Worm (Caenorhabditis elegans) whole organism, late embryonic: Measurements from ENCODE around the gene vdac-1.

Experiments used
- C38D4.7 ChIP-seq: fragments of 200-800 bp; sonication (Bioruptor generic); optimal IDR thresholded peaks from 2 replicates; lab custom pipeline; 2018; ENCODE audit warnings: mild to moderate bottlenecking, missing genetic modification characterization, moderate library complexity, missing compliant biosample characterization
- K02D7.2 ChIP-seq: sonication (generic microtip); optimal IDR thresholded peaks from 2 replicates; lab custom pipeline; 2017; ENCODE audit warnings: mild to moderate bottlenecking, missing genetic modification characterization, missing compliant biosample characterization
- K09A11.1 ChIP-seq: sonication (generic microtip); optimal IDR thresholded peaks from 2 replicates; lab custom pipeline; 2017; ENCODE audit warnings: antibody characterized with exemption, mild to moderate bottlenecking, missing genetic modification characterization, missing compliant biosample characterization; ENCODE audit not compliant: insufficient read depth
- T23F11.4 ChIP-seq: fragments of 200-800 bp; sonication (Bioruptor generic); optimal IDR thresholded peaks from 2 replicates; lab custom pipeline; 2018; ENCODE audit warnings: mild to moderate bottlenecking, missing genetic modification characterization, missing compliant biosample characterization
- Y22D7AL.16 ChIP-seq: sonication (generic microtip); optimal IDR thresholded peaks from 2 replicates; lab custom pipeline; 2016; ENCODE audit warnings: missing genetic modification characterization, missing compliant biosample characterization
- ahr-1 ChIP-seq: sonication (generic microtip); optimal IDR thresholded peaks from 2 replicates; lab custom pipeline; 2016; ENCODE audit warnings: missing genetic modification characterization, missing compliant biosample characterization
- ama-1 ChIP-seq: fragments of 150-350 bp; optimal IDR thresholded peaks from 2 replicates; lab custom pipeline; 2014
- ceh-14 ChIP-seq: sonication (generic microtip); optimal IDR thresholded peaks from 2 replicates; lab custom pipeline; 2016; ENCODE audit warnings: missing genotype, missing genetic modification characterization, missing compliant biosample characterization
- ceh-18 ChIP-seq: sonication (generic microtip); optimal IDR thresholded peaks from 2 replicates; lab custom pipeline; 2016; ENCODE audit warnings: missing genetic modification characterization, missing compliant biosample characterization
- ceh-2 ChIP-seq: sonication (generic microtip); optimal IDR thresholded peaks from 2 replicates; lab custom pipeline; 2016; ENCODE audit warnings: missing genotype, missing genetic modification characterization, missing compliant biosample characterization
- ceh-22 ChIP-seq: sonication (generic microtip); optimal IDR thresholded peaks from 2 replicates; lab custom pipeline; 2017; ENCODE audit warnings: missing biosample characterization, missing genetic modification characterization
- ceh-24 ChIP-seq: sonication (generic microtip); optimal IDR thresholded peaks from 2 replicates; lab custom pipeline; 2016; ENCODE audit warnings: mild to moderate bottlenecking, missing genetic modification characterization, missing compliant biosample characterization
- ceh-30 ChIP-seq: fragments of 150-350 bp; optimal IDR thresholded peaks from 2 replicates; lab custom pipeline; 2014; ENCODE audit warnings: missing biosample characterization, missing genetic modification characterization
- ceh-31 ChIP-seq: sonication (generic microtip); optimal IDR thresholded peaks from 2 replicates; lab custom pipeline; 2016; ENCODE audit warnings: missing genetic modification characterization, missing compliant biosample characterization
- ceh-45 ChIP-seq: fragments of 200-800 bp; sonication (Bioruptor generic); IDR thresholded peaks from 2 replicates; pipeline ENCODE4 v1.3.6; 2022; ENCODE audit warnings: missing genetic modification reagents, missing genetic modification characterization, missing compliant biosample characterization
- ceh-48 ChIP-seq: sonication (generic microtip); optimal IDR thresholded peaks from 2 replicates; lab custom pipeline; 2016; ENCODE audit warnings: missing genetic modification characterization, inconsistent platforms, missing compliant biosample characterization
- ceh-9 ChIP-seq: sonication (generic microtip); optimal IDR thresholded peaks from 2 replicates; lab custom pipeline; 2016; ENCODE audit warnings: mild to moderate bottlenecking, missing genetic modification characterization, inconsistent platforms, missing compliant biosample characterization
- dmd-4 ChIP-seq: sonication (generic microtip); optimal IDR thresholded peaks from 2 replicates; lab custom pipeline; 2016; ENCODE audit warnings: borderline replicate concordance, missing genetic modification characterization, missing compliant biosample characterization
- dve-1 ChIP-seq: sonication (generic microtip); optimal IDR thresholded peaks from 2 replicates; lab custom pipeline; 2017; ENCODE audit warnings: antibody characterized with exemption, mild to moderate bottlenecking, missing genetic modification characterization, missing compliant biosample characterization
- elt-4 ChIP-seq: sonication (generic microtip); optimal IDR thresholded peaks from 2 replicates; lab custom pipeline; 2016; ENCODE audit warnings: missing genetic modification characterization, missing compliant biosample characterization
- fax-1 ChIP-seq: sonication (generic microtip); optimal IDR thresholded peaks from 2 replicates; lab custom pipeline; 2016; ENCODE audit warnings: missing genotype, missing genetic modification characterization, missing compliant biosample characterization
- fkh-10 ChIP-seq: fragments of 150-350 bp; optimal IDR thresholded peaks from 2 replicates; lab custom pipeline; 2014; ENCODE audit warnings: missing biosample characterization, missing genetic modification reagents, missing genetic modification characterization
- fkh-6 ChIP-seq: sonication (generic microtip); optimal IDR thresholded peaks from 2 replicates; lab custom pipeline; 2016; ENCODE audit warnings: missing genetic modification characterization, missing compliant biosample characterization
- hlh-15 ChIP-seq: sonication (generic microtip); optimal IDR thresholded peaks from 2 replicates; lab custom pipeline; 2016; ENCODE audit warnings: missing genetic modification characterization, missing compliant biosample characterization
- hlh-6 ChIP-seq: sonication (generic microtip); optimal IDR thresholded peaks from 2 replicates; lab custom pipeline; 2016; ENCODE audit warnings: missing genotype, missing genetic modification characterization, missing compliant biosample characterization
- hlh-8 ChIP-seq: sonication (generic microtip); optimal IDR thresholded peaks from 2 replicates; lab custom pipeline; 2016; ENCODE audit warnings: missing genotype, missing genetic modification characterization, missing compliant biosample characterization
- lim-6 ChIP-seq: sonication (generic microtip); optimal IDR thresholded peaks from 2 replicates; lab custom pipeline; 2016; ENCODE audit warnings: missing genetic modification characterization, missing compliant biosample characterization
- mec-3 ChIP-seq: sonication (generic microtip); optimal IDR thresholded peaks from 2 replicates; lab custom pipeline; 2016; ENCODE audit warnings: borderline replicate concordance, missing genetic modification characterization, missing compliant biosample characterization
- nfya-1 ChIP-seq: sonication (generic microtip); optimal IDR thresholded peaks from 2 replicates; lab custom pipeline; 2017; ENCODE audit warnings: missing genetic modification characterization, mild to moderate bottlenecking, missing compliant biosample characterization, antibody characterized with exemption, moderate library complexity
- nhr-11 ChIP-seq: fragments of 150-350 bp; optimal IDR thresholded peaks from 2 replicates; lab custom pipeline; 2014; ENCODE audit warnings: missing biosample characterization, missing genetic modification characterization
- npax-4 ChIP-seq: sonication (generic microtip); optimal IDR thresholded peaks from 2 replicates; lab custom pipeline; 2016; ENCODE audit warnings: missing genetic modification characterization, missing compliant biosample characterization
- pag-3 ChIP-seq: sonication (generic microtip); optimal IDR thresholded peaks from 2 replicates; lab custom pipeline; 2016; ENCODE audit warnings: missing compliant biosample characterization, missing genetic modification characterization, borderline replicate concordance
- pax-1 ChIP-seq: fragments of 150-350 bp; optimal IDR thresholded peaks from 2 replicates; lab custom pipeline; 2014; ENCODE audit warnings: missing biosample characterization, missing genetic modification characterization
- pha-2 ChIP-seq: sonication (generic microtip); optimal IDR thresholded peaks from 2 replicates; lab custom pipeline; 2017; ENCODE audit warnings: mild to moderate bottlenecking, missing genetic modification characterization, missing compliant biosample characterization
- pha-4 ChIP-seq: fragments of 150-350 bp; optimal IDR thresholded peaks from 2 replicates; lab custom pipeline; 2018; ENCODE audit warnings: missing biosample characterization, missing genetic modification reagents, missing genetic modification characterization
- pqm-1 ChIP-seq: sonication (generic microtip); optimal IDR thresholded peaks from 2 replicates; lab custom pipeline; 2016; ENCODE audit warnings: missing genetic modification characterization, missing compliant biosample characterization
- rnt-1 ChIP-seq: sonication (generic microtip); optimal IDR thresholded peaks from 2 replicates; lab custom pipeline; 2016; ENCODE audit warnings: missing genetic modification characterization, missing compliant biosample characterization
- sdc-2 ChIP-seq: sonication (generic microtip); optimal IDR thresholded peaks from 2 replicates; lab custom pipeline; 2016; ENCODE audit warnings: missing genotype, missing genetic modification characterization, missing compliant biosample characterization
- sox-4 ChIP-seq: sonication (generic microtip); optimal IDR thresholded peaks from 2 replicates; lab custom pipeline; 2017; ENCODE audit warnings: mild to moderate bottlenecking, missing genetic modification characterization, inconsistent platforms, missing compliant biosample characterization
- syd-9 ChIP-seq: sonication (generic microtip); optimal IDR thresholded peaks from 2 replicates; lab custom pipeline; 2016; ENCODE audit warnings: mild to moderate bottlenecking, missing genetic modification characterization, moderate library complexity, missing compliant biosample characterization
- tbx-2 ChIP-seq: sonication (generic microtip); optimal IDR thresholded peaks from 2 replicates; lab custom pipeline; 2016; ENCODE audit warnings: missing genetic modification characterization, missing compliant biosample characterization
- ttx-3 ChIP-seq: sonication (generic microtip); optimal IDR thresholded peaks from 2 replicates; lab custom pipeline; 2016; ENCODE audit warnings: missing genetic modification reagents, missing genetic modification characterization, missing compliant biosample characterization
- unc-42 ChIP-seq: sonication (generic microtip); optimal IDR thresholded peaks from 2 replicates; lab custom pipeline; 2016; ENCODE audit warnings: missing genotype, missing genetic modification characterization, missing compliant biosample characterization
- unc-86 ChIP-seq: sonication (generic microtip); optimal IDR thresholded peaks from 2 replicates; lab custom pipeline; 2016; ENCODE audit warnings: missing genetic modification characterization, missing compliant biosample characterization
- zip-5 ChIP-seq: sonication (generic microtip); optimal IDR thresholded peaks from 2 replicates; lab custom pipeline; 2016; ENCODE audit warnings: missing genetic modification characterization, missing compliant biosample characterization

vdac-1 gene

DNA sequence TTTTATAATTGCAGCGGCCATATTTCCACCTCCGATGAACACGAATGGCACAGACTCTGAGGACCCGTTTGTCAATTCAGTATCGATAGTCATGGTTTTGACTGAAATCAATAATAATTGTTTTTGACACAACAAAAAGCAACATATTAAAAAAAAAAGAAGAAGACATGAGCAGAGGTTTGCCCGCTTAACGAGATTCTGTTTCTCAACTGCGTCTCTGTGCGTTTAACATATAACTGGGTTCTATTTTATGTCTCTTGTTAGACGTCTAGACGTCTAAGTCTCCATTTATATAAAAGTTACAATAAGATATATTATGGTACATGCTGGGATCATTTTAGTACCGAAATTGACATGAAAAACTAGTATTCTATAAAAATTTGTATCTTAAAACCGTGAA lies 30.5 kb downstream of the vdac-1 start, which contains the start of gene pycr-4:
TSS of gene pycr-4 (minus strand) at position 101 of the 400 bp plus-strand sequence.
- TF ChIP-seq lim-6 (tag; lab: Kevin White, UChicago) (no peak), ceh-45 (GFP tag; lab: Robert Waterston, UW) (no peak), hlh-6 (tag; lab: Kevin White, UChicago) (no peak), ceh-9 (no peak), ceh-30 (tag; lab: Kevin White, UChicago) (no peak), tbx-2 (tag; lab: Kevin White, UChicago) (no peak), ama-1 (lab: Kevin White, UChicago) (no peak)

DNA sequence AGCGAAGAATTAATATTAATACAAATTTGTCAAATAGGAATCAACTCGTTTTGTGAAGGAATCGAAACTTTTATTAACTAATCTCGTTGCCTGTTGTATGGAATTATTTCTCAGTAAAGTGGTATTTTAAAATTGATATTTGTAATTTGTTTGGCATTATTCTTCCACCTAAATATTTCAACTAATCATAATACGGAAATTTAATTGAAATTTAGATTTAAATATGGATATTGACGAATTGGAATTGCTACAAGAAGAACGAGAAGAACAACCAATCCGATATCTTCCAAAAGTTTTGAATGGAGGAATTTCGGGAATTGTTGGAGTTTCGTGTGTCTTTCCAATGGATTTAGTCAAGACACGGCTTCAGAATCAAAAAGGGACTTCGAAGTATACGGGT lies 32.9 kb downstream of the vdac-1 start, which contains the start of gene slc-25A18.2:
TSS of gene slc-25A18.2 (plus strand) at position 216 of the 400 bp plus-strand sequence.
- TF ChIP-seq K09A11.1 (no peak), pax-1 (no peak), ceh-18 (tag; lab: Kevin White, UChicago) (no peak), ahr-1 (no peak), pha-4 (no peak), pha-2 (tag; lab: Kevin White, UChicago) (no peak), unc-86 (tag; lab: Kevin White, UChicago) (no peak), tbx-2 (tag; lab: Kevin White, UChicago) (no peak), pqm-1 (no peak), fax-1 (tag; lab: Kevin White, UChicago) (no peak), fkh-6 (tag; lab: Kevin White, UChicago) (no peak), T23F11.4 (no peak), ceh-24 (no peak), mec-3 (tag; lab: Kevin White, UChicago) (no peak), zip-5 (no peak), K02D7.2 (tag; lab: Kevin White, UChicago) (no peak), ceh-14 (no peak)

DNA sequence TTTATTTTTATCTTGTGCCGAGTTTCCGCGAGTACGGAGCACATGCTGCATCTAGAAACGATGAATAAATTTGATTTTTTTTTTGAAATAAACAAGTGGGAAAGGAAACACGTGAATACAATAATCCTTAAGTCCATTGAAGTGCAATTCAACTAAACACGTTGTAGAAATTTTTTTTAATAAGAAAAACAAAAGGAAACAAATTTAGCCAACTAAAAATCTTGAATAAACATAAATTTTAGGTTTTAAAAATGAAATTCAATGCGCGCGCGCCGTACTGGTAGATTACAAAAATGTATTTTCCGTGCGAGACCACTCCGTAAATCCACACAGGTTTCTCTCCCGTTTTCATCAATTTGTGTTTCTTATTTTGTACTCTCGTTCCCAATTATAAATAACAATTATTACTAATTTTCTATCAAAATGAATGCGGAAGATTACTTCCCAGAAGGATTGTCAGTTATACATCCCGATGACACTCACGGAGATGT lies 34.5 kb downstream of the vdac-1 start, which contains the start of the genes plk-3 and F55G1.6:
TSS of gene plk-3 (minus strand) at position 51 of the 491 bp plus-strand sequence.
TSS of gene F55G1.6 (plus strand) at position 359 of the 491 bp plus-strand sequence.
- TF ChIP-seq hlh-15 (tag; lab: Kevin White, UChicago) (no peak), ceh-31 (tag; lab: Kevin White, UChicago) (no peak), K09A11.1 (no peak), pag-3 (tag; lab: Kevin White, UChicago) (no peak), Y22D7AL.16 (tag; lab: Kevin White, UChicago) (no peak), fkh-10 (GFP tag; lab: Kevin White, UChicago) (no peak), tbx-2 (tag; lab: Kevin White, UChicago) (no peak), ceh-18 (tag; lab: Kevin White, UChicago) (no peak), pha-4 (no peak), ceh-22 (tag; lab: Kevin White, UChicago) (no peak), nhr-11 (no peak), unc-42 (no peak), pqm-1 (no peak), C38D4.7 (no peak), ceh-30 (tag; lab: Kevin White, UChicago) (no peak), ceh-2 (tag; lab: Kevin White, UChicago) (no peak)

DNA sequence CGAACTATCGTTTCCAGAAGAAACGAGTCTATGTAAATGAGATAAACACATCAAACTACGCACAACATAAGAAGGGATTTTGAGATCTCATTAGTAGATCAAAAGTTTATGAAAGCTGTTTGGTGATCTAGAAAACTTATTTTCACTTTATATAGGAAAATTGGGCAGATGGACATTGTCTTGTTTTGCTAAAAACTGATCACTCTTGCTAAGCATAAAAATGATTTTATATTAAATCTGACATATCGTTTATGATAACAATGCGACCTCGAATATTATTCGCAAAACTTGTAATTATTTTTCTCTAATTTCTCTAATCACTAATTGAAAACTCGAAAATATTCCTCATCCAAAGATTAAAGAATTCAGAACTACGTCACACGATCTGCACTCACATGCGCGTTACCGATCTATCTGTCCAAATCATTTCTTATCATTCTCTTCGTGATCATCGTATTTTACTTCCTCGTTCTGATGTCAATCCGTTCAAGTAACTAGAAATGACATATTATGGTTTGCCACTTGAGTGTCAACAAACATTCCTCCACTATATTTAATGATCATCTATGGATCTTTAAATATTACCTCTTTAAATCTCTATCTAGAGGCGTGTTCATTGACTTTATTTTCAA lies 37.8 kb downstream of the vdac-1 start, which contains the start of gene F55G1.7:
TSS of gene F55G1.7 (minus strand) at position 51 of the 632 bp plus-strand sequence.
- no peak for TF ChIP-seq fax-1 (tag; lab: Kevin White, UChicago)
- TF ChIP-seq nfya-1, result no peak
- no peak for TF ChIP-seq hlh-8 (tag; lab: Kevin White, UChicago)
- no peak for TF ChIP-seq elt-4
- no peak for TF ChIP-seq sdc-2
- TF ChIP-seq syd-9 (tag; lab: Kevin White, UChicago), result no peak
- no peak for TF ChIP-seq sox-4
- TF ChIP-seq npax-4 (tag; lab: Kevin White, UChicago), result no peak
- TF ChIP-seq lim-6 (tag; lab: Kevin White, UChicago), result no peak
- no peak for TF ChIP-seq ceh-2 (tag; lab: Kevin White, UChicago)
- TF ChIP-seq pqm-1, result no peak
- no peak for TF ChIP-seq ceh-48 (tag; lab: Kevin White, UChicago)
- TF ChIP-seq ttx-3 (tag; lab: Kevin White, UChicago), result no peak
- TF ChIP-seq rnt-1 (tag; lab: Kevin White, UChicago), result no peak
- TF ChIP-seq dve-1 (tag; lab: Kevin White, UChicago), result no peak
- TF ChIP-seq C38D4.7, result no peak
- no peak for TF ChIP-seq fkh-10 (GFP tag; lab: Kevin White, UChicago)
- no peak for TF ChIP-seq dmd-4 (tag; lab: Kevin White, UChicago)
- no peak for TF ChIP-seq ceh-24
